Worm (Caenorhabditis elegans) whole organism, L1 larva: Measurements from ENCODE around the gene idpb-3.

Experiments used
- C04F5.9 ChIP-seq: sonication (generic microtip); optimal IDR thresholded peaks from 2 replicates; lab custom pipeline; 2016; ENCODE audit warnings: missing genetic modification characterization, missing compliant biosample characterization
- C34B4.2 ChIP-seq: sonication (generic microtip); optimal IDR thresholded peaks from 2 replicates; lab custom pipeline; 2017; ENCODE audit warnings: mild to moderate bottlenecking, missing genetic modification characterization, missing compliant biosample characterization
- Y116A8C.19 ChIP-seq: sonication (generic microtip); optimal IDR thresholded peaks from 2 replicates; lab custom pipeline; 2016; ENCODE audit warnings: missing compliant biosample characterization, missing genetic modification characterization, borderline replicate concordance
- aha-1 ChIP-seq: fragments of 150-350 bp; optimal IDR thresholded peaks from 2 replicates; lab custom pipeline; 2014; ENCODE audit warnings: missing biosample characterization, missing genetic modification characterization
- alr-1 ChIP-seq: fragments of 200-800 bp; sonication (Bioruptor generic); optimal IDR thresholded peaks from 2 replicates; lab custom pipeline; 2018; ENCODE audit warnings: borderline replicate concordance, mild to moderate bottlenecking, missing genetic modification characterization, missing compliant biosample characterization
- ceh-63 ChIP-seq: fragments of 200-800 bp; sonication (Bioruptor generic); optimal IDR thresholded peaks from 2 replicates; lab custom pipeline; 2018; ENCODE audit warnings: mild to moderate bottlenecking, missing genetic modification characterization, missing compliant biosample characterization
- ceh-82 ChIP-seq, 3 experiments: fragments of 150-350 bp in 1 of 3; sonication (generic microtip) in 2 of 3; optimal IDR thresholded peaks; 2 replicates each; lab custom pipeline; 2014 to 2017; ENCODE audit warnings: missing biosample characterization in 3 of 3, missing genetic modification characterization in 3 of 3
- ceh-88 ChIP-seq: fragments of 200-800 bp; sonication (Bioruptor generic); IDR thresholded peaks from 2 replicates; pipeline ENCODE4 v1.3.6; 2022; ENCODE audit warnings: missing genetic modification characterization, missing compliant biosample characterization
- ceh-90 ChIP-seq: sonication (generic microtip); optimal IDR thresholded peaks from 2 replicates; lab custom pipeline; 2016; ENCODE audit warnings: missing genetic modification characterization, missing compliant biosample characterization
- ces-1 ChIP-seq: fragments of 150-350 bp; optimal IDR thresholded peaks from 2 replicates; lab custom pipeline; 2014; ENCODE audit warnings: missing biosample characterization, missing genetic modification reagents, missing genetic modification characterization
- dpl-1 ChIP-seq, 3 experiments: fragments of 150-350 bp in 2 of 3; sonication (generic microtip) in 1 of 3; optimal IDR thresholded peaks; 2 replicates each; lab custom pipeline; 2014 to 2017; ENCODE audit warnings: missing biosample characterization in 3 of 3, missing genetic modification characterization in 3 of 3, missing genetic modification reagents in 3 of 3
- dsc-1 ChIP-seq: sonication (generic microtip); optimal IDR thresholded peaks from 2 replicates; lab custom pipeline; 2016; ENCODE audit warnings: mild to moderate bottlenecking, missing genetic modification characterization, missing compliant biosample characterization
- efl-1 ChIP-seq, 4 experiments: fragments of 150-350 bp; optimal IDR thresholded peaks in 3 of 4; peaks in 1 of 4; 1 replicate in 1 of 4; 2 replicates in 3 of 4; lab custom pipeline; 2014; ENCODE audit warnings: missing biosample characterization in 2 of 4, missing genetic modification characterization in 2 of 4, missing genetic modification reagents in 2 of 4
- egl-27 ChIP-seq, 2 experiments: fragments of 150-350 bp in 1 of 2; sonication (generic microtip); optimal IDR thresholded peaks; 3 replicates each; lab custom pipeline; 2017 to 2018; ENCODE audit warnings: missing biosample characterization in 2 of 2, missing genetic modification characterization in 2 of 2, missing genetic modification reagents in 2 of 2
- ets-5 ChIP-seq: fragments of 200-800 bp; sonication (Bioruptor generic); IDR thresholded peaks from 2 replicates; pipeline ENCODE4 v1.3.6; 2022; ENCODE audit warnings: missing genetic modification characterization, missing compliant biosample characterization
- fkh-10 ChIP-seq: sonication (generic microtip); optimal IDR thresholded peaks from 2 replicates; lab custom pipeline; 2017; ENCODE audit warnings: missing biosample characterization, missing genetic modification reagents, missing genetic modification characterization
- fkh-4 ChIP-seq: sonication (generic microtip); optimal IDR thresholded peaks from 2 replicates; lab custom pipeline; 2016; ENCODE audit warnings: missing compliant biosample characterization, missing genetic modification characterization, borderline replicate concordance
- grh-1 ChIP-seq: fragments of 200-800 bp; sonication (Bioruptor generic); IDR thresholded peaks from 2 replicates; pipeline ENCODE4 v1.3.6; 2022; ENCODE audit warnings: missing genetic modification reagents, missing genetic modification characterization, missing compliant biosample characterization
- hlh-17 ChIP-seq: fragments of 200-800 bp; sonication (Bioruptor generic); optimal IDR thresholded peaks from 2 replicates; lab custom pipeline; 2018; ENCODE audit warnings: missing genetic modification characterization, mild to moderate bottlenecking, missing compliant biosample characterization, moderate library complexity, borderline replicate concordance
- lin-13 ChIP-seq: fragments of 150-350 bp; optimal IDR thresholded peaks from 2 replicates; lab custom pipeline; 2014; ENCODE audit warnings: missing biosample characterization, missing genetic modification reagents, missing genetic modification characterization
- lin-14 ChIP-seq: fragments of 200-800 bp; sonication (Bioruptor generic); optimal IDR thresholded peaks from 2 replicates; lab custom pipeline; 2018; ENCODE audit warnings: mild to moderate bottlenecking, missing genetic modification characterization, moderate library complexity, missing compliant biosample characterization
- lin-39 ChIP-seq: fragments of 150-350 bp; optimal IDR thresholded peaks from 2 replicates; lab custom pipeline; 2014; ENCODE audit warnings: missing biosample characterization, missing genetic modification reagents, missing genetic modification characterization
- mep-1 ChIP-seq: fragments of 150-350 bp; optimal IDR thresholded peaks from 2 replicates; lab custom pipeline; 2014; ENCODE audit warnings: missing biosample characterization, missing genetic modification characterization
- nhr-20 ChIP-seq: sonication (generic microtip); optimal IDR thresholded peaks from 2 replicates; lab custom pipeline; 2016; ENCODE audit warnings: mild to moderate bottlenecking, missing genetic modification characterization, missing compliant biosample characterization
- nhr-237 ChIP-seq: fragments of 150-350 bp; optimal IDR thresholded peaks from 2 replicates; lab custom pipeline; 2014; ENCODE audit warnings: missing biosample characterization, missing genetic modification characterization
- nhr-47 ChIP-seq: sonication (generic microtip); optimal IDR thresholded peaks from 2 replicates; lab custom pipeline; 2016; ENCODE audit warnings: mild to moderate bottlenecking, missing genetic modification characterization, moderate library complexity, missing compliant biosample characterization
- nhr-71 ChIP-seq: sonication (generic microtip); optimal IDR thresholded peaks from 2 replicates; lab custom pipeline; 2016; ENCODE audit warnings: mild to moderate bottlenecking, missing genetic modification characterization, moderate library complexity, missing compliant biosample characterization
- nhr-76 ChIP-seq: sonication (generic microtip); optimal IDR thresholded peaks from 2 replicates; lab custom pipeline; 2017; ENCODE audit warnings: missing biosample characterization, missing genetic modification characterization
- nhr-84 ChIP-seq: sonication (generic microtip); optimal IDR thresholded peaks from 2 replicates; lab custom pipeline; 2017; ENCODE audit warnings: missing biosample characterization, missing genetic modification characterization
- nhr-90 ChIP-seq: sonication (generic microtip); optimal IDR thresholded peaks from 2 replicates; lab custom pipeline; 2016; ENCODE audit warnings: mild to moderate bottlenecking, missing genetic modification characterization, missing compliant biosample characterization; ENCODE audit not compliant: poor library complexity
- pag-3 ChIP-seq: sonication (generic microtip); optimal IDR thresholded peaks from 2 replicates; lab custom pipeline; 2017; ENCODE audit warnings: missing genetic modification characterization, mild to moderate bottlenecking, missing compliant biosample characterization, antibody characterized with exemption, borderline replicate concordance; ENCODE audit not compliant: insufficient read depth
- pax-3 ChIP-seq: fragments of 200-800 bp; sonication (Bioruptor generic); optimal IDR thresholded peaks from 2 replicates; lab custom pipeline; 2018; ENCODE audit warnings: mild to moderate bottlenecking, missing genetic modification characterization, moderate library complexity, missing compliant biosample characterization
- rnt-1 ChIP-seq: sonication (generic microtip); optimal IDR thresholded peaks from 2 replicates; lab custom pipeline; 2016; ENCODE audit warnings: mild to moderate bottlenecking, missing genetic modification characterization, moderate library complexity, missing compliant biosample characterization
- skn-1 ChIP-seq: fragments of 150-350 bp; optimal IDR thresholded peaks from 2 replicates; lab custom pipeline; 2014; ENCODE audit warnings: missing biosample characterization, missing genetic modification characterization
- snpc-4 ChIP-seq: fragments of 150-350 bp; optimal IDR thresholded peaks from 2 replicates; lab custom pipeline; 2014; ENCODE audit warnings: missing biosample characterization, missing genetic modification characterization
- sptf-1 ChIP-seq: fragments of 150-350 bp; optimal IDR thresholded peaks from 2 replicates; lab custom pipeline; 2014; ENCODE audit warnings: missing biosample characterization, missing genetic modification characterization
- sup-37 ChIP-seq: fragments of 200-800 bp; sonication (Bioruptor generic); optimal IDR thresholded peaks from 2 replicates; lab custom pipeline; 2018; ENCODE audit warnings: mild to moderate bottlenecking, missing genetic modification characterization, missing compliant biosample characterization
- tbx-2 ChIP-seq: sonication (generic microtip); optimal IDR thresholded peaks from 2 replicates; lab custom pipeline; 2016; ENCODE audit warnings: missing genetic modification characterization, missing compliant biosample characterization
- tlp-1 ChIP-seq: fragments of 150-350 bp; optimal IDR thresholded peaks from 2 replicates; lab custom pipeline; 2014; ENCODE audit warnings: missing biosample characterization, missing genetic modification characterization
- unc-130 ChIP-seq: fragments of 150-350 bp; optimal IDR thresholded peaks from 2 replicates; lab custom pipeline; 2017; ENCODE audit warnings: missing biosample characterization, missing genetic modification characterization, inconsistent platforms
- unc-62 ChIP-seq: fragments of 150-350 bp; optimal IDR thresholded peaks from 2 replicates; lab custom pipeline; 2014; ENCODE audit warnings: missing biosample characterization, missing genetic modification reagents, missing genetic modification characterization
- vab-15 ChIP-seq: sonication (generic microtip); optimal IDR thresholded peaks from 2 replicates; lab custom pipeline; 2017; ENCODE audit warnings: missing genotype, mild to moderate bottlenecking, missing genetic modification characterization, missing compliant biosample characterization
- zip-4 ChIP-seq: fragments of 200-800 bp; sonication (Bioruptor generic); optimal IDR thresholded peaks from 2 replicates; lab custom pipeline; 2018; ENCODE audit warnings: mild to moderate bottlenecking, missing genetic modification characterization, moderate library complexity, missing compliant biosample characterization
- ztf-4 ChIP-seq: fragments of 150-350 bp; optimal IDR thresholded peaks from 2 replicates; lab custom pipeline; 2014; ENCODE audit warnings: missing biosample characterization, missing genetic modification characterization

idpb-3 gene

ce11 chrII:5061794-5062368 is 39.7 kb downstream of the idpb-3 start, which contains the start of gene smc-5 (continued):
- TF ChIP-seq pag-3 (tag; lab: Kevin White, UChicago) (no peak), ceh-90 (tag; lab: Kevin White, UChicago) (no peak), efl-1 (optimal IDR thresholded peaks at IDR 0.05; lab: Kevin White, UChicago) (peak; percentile 84 to 88), efl-1 (GFP tag; optimal IDR thresholded peaks at IDR 0.05 in 1 of 2; lab: Kevin White, UChicago) (peak; percentile 86 to 98), Y116A8C.19 (tag; lab: Kevin White, UChicago) (no peak), nhr-84 (tag; lab: Kevin White, UChicago) (no peak), lin-14 (GFP tag; lab: Kevin White, UChicago) (peak; percentile 69), grh-1 (GFP tag; lab: Robert Waterston, UW) (no peak), tbx-2 (tag; lab: Kevin White, UChicago) (peak; percentile 57), lin-13 (peak; percentile 41), hlh-17 (GFP tag; lab: Kevin White, UChicago) (no peak), pax-3 (tag; lab: Kevin White, UChicago) (peak; percentile 53), nhr-20 (tag; lab: Kevin White, UChicago) (peak; percentile 66), mep-1 (tag; lab: Kevin White, UChicago) (peak; percentile 69), ceh-88 (GFP tag; lab: Robert Waterston, UW) (peak; percentile 46; the same call in 1 of the 2 replicates), vab-15 (peak; percentile 60), dsc-1 (peak; percentile 39), C04F5.9 (tag; lab: Kevin White, UChicago) (no peak), ceh-82 (tag; optimal IDR thresholded peaks at IDR 0.05; lab: Kevin White, UChicago) (peak in 2 of 3 experiments; percentile 37 to 79), C34B4.2 (tag; lab: Kevin White, UChicago) (no peak), sptf-1 (tag; lab: Kevin White, UChicago) (no peak), nhr-237 (tag; lab: Kevin White, UChicago) (no peak), nhr-90 (tag; lab: Kevin White, UChicago) (peak; percentile 60), alr-1 (no peak), fkh-4 (no peak), nhr-71 (tag; lab: Kevin White, UChicago) (peak; percentile 75), fkh-10 (GFP tag; lab: Kevin White, UChicago) (peak; percentile 24), lin-39 (tag; lab: Kevin White, UChicago) (no peak), skn-1 (tag; lab: Kevin White, UChicago) (peak; percentile 89), unc-62 (GFP tag; lab: Kevin White, UChicago) (no peak), snpc-4 (tag; lab: Kevin White, UChicago) (peak; percentile 63), unc-130 (tag; lab: Kevin White, UChicago) (peak; percentile 45)
- TF ChIP-seq, all 84 proteins: peak for 46

DNA sequence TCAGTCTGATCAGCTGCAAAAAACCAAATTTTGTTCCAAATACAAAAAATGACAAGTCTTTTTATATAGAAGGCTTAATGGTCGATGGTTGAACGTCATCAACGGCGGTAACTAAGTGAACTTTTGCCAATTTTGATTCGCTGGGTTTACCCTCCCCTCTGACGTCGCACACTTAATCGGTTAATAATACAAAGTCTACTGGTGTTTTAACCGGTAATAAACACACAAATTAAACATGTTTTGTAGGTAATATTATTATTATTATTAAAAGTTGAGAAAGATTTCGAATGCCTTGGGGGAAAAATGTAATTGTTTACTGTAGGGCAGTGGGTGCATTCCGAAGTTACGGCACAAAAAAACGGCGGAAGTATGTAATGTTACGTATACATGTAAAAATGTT is 40.9 kb downstream of the idpb-3 start, which contains the start of gene pho-12:
TSS of gene pho-12 (minus strand) at position 101 of the 400 bp plus-strand sequence.
- TF ChIP-seq ceh-63 (no peak), ets-5 (GFP tag; lab: Robert Waterston, UW) (no peak), nhr-47 (tag; lab: Kevin White, UChicago) (no peak)
- TF ChIP-seq, all 84 proteins: peak for 0

DNA sequence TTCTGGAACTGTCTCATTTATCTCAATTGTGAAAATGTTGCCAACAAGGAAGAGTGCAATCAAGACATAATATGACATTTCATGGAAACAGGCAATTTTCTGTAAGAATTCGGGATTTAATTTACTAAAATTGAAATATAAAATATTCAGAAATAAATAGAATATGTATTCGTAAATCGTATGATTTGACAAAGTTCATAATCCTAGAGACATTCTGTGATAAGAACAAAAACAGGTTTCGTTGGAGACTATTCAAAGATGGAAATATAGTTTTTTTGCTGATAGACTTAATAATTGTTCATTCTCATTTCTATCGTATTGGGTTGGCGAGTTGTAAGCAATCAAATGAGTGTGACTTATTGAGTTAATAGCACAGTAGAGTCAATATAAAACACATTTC is 43.6 kb downstream of the idpb-3 start, which contains the start of gene C27A2.12:
TSS of gene C27A2.12 (minus strand) at position 101 of the 400 bp plus-strand sequence.
- TF ChIP-seq C34B4.2 (tag; lab: Kevin White, UChicago), result no peak
- no peak for TF ChIP-seq nhr-76 (tag; lab: Kevin White, UChicago)
- no peak for TF ChIP-seq sup-37
- TF ChIP-seq lin-13, result no peak
- TF ChIP-seq egl-27 (tag; optimal IDR thresholded peaks at IDR 0.05; lab: Kevin White, UChicago), result no peak
- no peak for TF ChIP-seq aha-1
- no peak for TF ChIP-seq rnt-1
- no peak for TF ChIP-seq dpl-1 (GFP tag; optimal IDR thresholded peaks at IDR 0.05; lab: Kevin White, UChicago)
- no peak for TF ChIP-seq zip-4 (GFP tag; lab: Kevin White, UChicago)
- TF ChIP-seq ceh-82 (tag; optimal IDR thresholded peaks at IDR 0.05; lab: Kevin White, UChicago), result no peak
- no peak for TF ChIP-seq ztf-4 (tag; lab: Kevin White, UChicago)
- TF ChIP-seq ces-1, result no peak
- no peak for TF ChIP-seq tlp-1
